Fruit fly (Drosophila melanogaster) S2 (cell line): Measurements from ENCODE around the gene Kaz.

Source experiments
- CG8478 ChIP-seq: fragments of >200 bp; optimal IDR thresholded peaks from 2 replicates; lab custom pipeline; 2018
- CTCF ChIP-seq, 2 experiments: fragments of >200 bp; optimal IDR thresholded peaks; 2 replicates each; lab custom pipeline; 2018

DNA sequence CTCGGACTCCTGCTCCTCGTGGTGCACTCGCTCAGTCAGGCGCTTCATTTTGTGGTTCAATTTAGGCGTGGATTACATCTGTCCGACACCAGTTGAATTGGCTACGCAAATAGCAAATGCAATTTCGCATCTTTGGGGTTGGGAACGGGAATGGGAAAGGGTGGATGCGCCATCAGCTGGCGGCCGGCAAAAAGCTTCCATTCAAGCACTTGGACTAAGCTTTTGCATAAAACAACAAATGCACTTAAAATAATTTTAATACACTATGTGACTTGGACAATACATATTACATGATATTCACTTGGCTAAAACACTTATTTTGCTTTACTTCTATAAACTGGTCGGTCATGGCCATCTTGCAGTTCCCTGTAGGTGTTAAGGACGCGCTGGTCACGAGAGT is 26.4 kb upstream of the Kaz start, which contains the start of gene HDAC11:
- no peak for TF ChIP-seq CG8478 (lab: Kevin White, UChicago)
- TF ChIP-seq CTCF (optimal IDR thresholded peaks at IDR 0.05; lab: Kevin White, UChicago): no peak
